Fruit fly (Drosophila melanogaster): ENCODE results near the gene RpS19b.

DNA sequence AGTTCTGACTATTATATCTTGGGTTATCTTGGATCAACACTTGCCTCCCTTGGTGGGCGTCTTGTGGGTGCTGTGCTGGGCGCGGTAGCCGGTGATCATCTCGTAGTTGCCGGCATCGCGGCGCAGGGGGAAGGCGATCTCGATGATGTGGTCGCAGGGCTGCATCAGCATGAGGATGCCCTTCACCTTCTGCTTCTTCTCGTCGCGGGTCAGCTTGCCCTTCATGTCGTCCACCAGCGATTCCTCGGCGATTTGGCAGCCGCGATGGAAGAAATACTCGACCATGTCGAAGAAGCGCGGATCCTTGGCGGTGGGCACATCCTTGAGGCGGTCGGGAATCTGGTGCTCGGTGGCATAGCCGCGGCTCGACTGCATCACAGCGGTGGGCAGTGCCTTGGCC, 9.2 kb upstream of the RpS19b start:
- TF ChIP-seq Atf6 (GFP tag; IDR thresholded peaks at IDR 0.05), result no peak
- TF ChIP-seq Bdp1 (GFP tag; optimal IDR thresholded peaks at IDR 0.05), result no peak
- no peak for TF ChIP-seq ab (GFP tag; optimal IDR thresholded peaks at IDR 0.05)
- no peak for TF ChIP-seq Meics (GFP tag; optimal IDR thresholded peaks at IDR 0.05)
- no peak for TF ChIP-seq Hr39 (optimal IDR thresholded peaks at IDR 0.05)
- TF ChIP-seq psq (GFP tag; optimal IDR thresholded peaks at IDR 0.05), result no peak
- no peak for TF ChIP-seq lov (optimal IDR thresholded peaks at IDR 0.05)
- no peak for TF ChIP-seq lov (GFP tag; IDR thresholded peaks at IDR 0.05)
- TF ChIP-seq amos (GFP tag; IDR thresholded peaks at IDR 0.05; ENCODE audit: partially characterized antibody), result no peak
- no peak for TF ChIP-seq CG1647 (GFP tag; optimal IDR thresholded peaks at IDR 0.05)
- TF ChIP-seq CG7963 (GFP tag; IDR thresholded peaks at IDR 0.05; ENCODE audit: partially characterized antibody), result no peak
- TF ChIP-seq Ptx1 (GFP tag; IDR thresholded peaks at IDR 0.05), result no peak
